Worm (Caenorhabditis elegans) whole organism, L4 larva: ENCODE measurements around the gene lips-10.
A peak's percentile ranks its signal among the peaks of the same experiment; 100 is the strongest.

Source experiments
- D1046.2 ChIP-seq: fragments of 200-800 bp; sonication (Bioruptor generic); IDR thresholded peaks from 2 replicates; pipeline ENCODE4 v1.3.6; 2022; ENCODE audit warnings: missing genetic modification characterization, missing compliant biosample characterization
- F10B5.3 ChIP-seq: sonication (generic microtip); optimal IDR thresholded peaks from 2 replicates; lab custom pipeline; 2016; ENCODE audit warnings: mild to moderate bottlenecking, missing genetic modification characterization, missing compliant biosample characterization
- F37D6.2 ChIP-seq: sonication (generic microtip); optimal IDR thresholded peaks from 2 replicates; lab custom pipeline; 2016; ENCODE audit warnings: mild to moderate bottlenecking, missing genetic modification characterization, missing compliant biosample characterization
- F44E2.7 ChIP-seq: fragments of 200-800 bp; sonication (Bioruptor generic); IDR thresholded peaks from 2 replicates; pipeline ENCODE4 v2.1.2; 2022; ENCODE audit warnings: missing genetic modification characterization, missing compliant biosample characterization
- F49E8.2 ChIP-seq: sonication (generic microtip); optimal IDR thresholded peaks from 2 replicates; lab custom pipeline; 2016; ENCODE audit warnings: missing compliant biosample characterization, mild to moderate bottlenecking, missing genetic modification characterization, borderline replicate concordance
- T20F7.1 ChIP-seq: fragments of 200-800 bp; sonication (Bioruptor generic); optimal IDR thresholded peaks from 2 replicates; lab custom pipeline; 2018; ENCODE audit warnings: mild to moderate bottlenecking, missing genetic modification characterization, missing compliant biosample characterization
- T26A8.4 ChIP-seq: fragments of 200-800 bp; sonication (Bioruptor generic); IDR thresholded peaks from 2 replicates; pipeline ENCODE4 v1.3.6; 2022; ENCODE audit warnings: missing genetic modification characterization, missing compliant biosample characterization
- Y48G9A.11 ChIP-seq: fragments of 200-800 bp; sonication (Bioruptor generic); IDR thresholded peaks from 2 replicates; pipeline ENCODE4 v1.3.6; 2022; ENCODE audit warnings: missing genetic modification reagents, missing genetic modification characterization, missing compliant biosample characterization
- aly-2 ChIP-seq: sonication (generic microtip); optimal IDR thresholded peaks from 2 replicates; lab custom pipeline; 2018; ENCODE audit warnings: missing biosample characterization, missing genetic modification characterization
- attf-4 ChIP-seq: sonication (generic microtip); optimal IDR thresholded peaks from 3 replicates; lab custom pipeline; 2017; ENCODE audit warnings: missing biosample characterization, missing genetic modification characterization
- ceh-28 ChIP-seq: fragments of 150-350 bp; optimal IDR thresholded peaks from 2 replicates; lab custom pipeline; 2014; ENCODE audit warnings: missing biosample characterization, missing genetic modification reagents, missing genetic modification characterization
- ceh-32 ChIP-seq: sonication (generic microtip); optimal IDR thresholded peaks from 2 replicates; lab custom pipeline; 2016; ENCODE audit warnings: mild to moderate bottlenecking, missing genetic modification characterization, missing compliant biosample characterization; ENCODE audit not compliant: poor library complexity
- ceh-44 ChIP-seq: fragments of 200-800 bp; sonication (Bioruptor generic); IDR thresholded peaks from 2 replicates; pipeline ENCODE4 v1.3.6; 2022; ENCODE audit warnings: missing genetic modification reagents, missing genetic modification characterization, missing compliant biosample characterization
- ceh-62 ChIP-seq: sonication (generic microtip); optimal IDR thresholded peaks from 2 replicates; lab custom pipeline; 2017; ENCODE audit warnings: missing biosample characterization, missing genetic modification characterization
- cey-2 ChIP-seq: sonication (generic microtip); optimal IDR thresholded peaks from 3 replicates; lab custom pipeline; 2017; ENCODE audit warnings: missing genetic modification characterization, mild to moderate bottlenecking, missing compliant biosample characterization, antibody characterized with exemption, borderline replicate concordance; ENCODE audit not compliant: insufficient read depth
- ctbp-1 ChIP-seq: fragments of 200-800 bp; sonication (Bioruptor generic); IDR thresholded peaks from 2 replicates; pipeline ENCODE4 v1.3.6; 2022; ENCODE audit warnings: missing genetic modification reagents, missing genetic modification characterization, missing compliant biosample characterization
- daf-16 ChIP-seq, 3 experiments: sonication (generic microtip); optimal IDR thresholded peaks; 2 replicates each; lab custom pipeline; 2016 to 2017; ENCODE audit warnings: missing genetic modification characterization in 3 of 3, missing genetic modification reagents in 3 of 3, mild to moderate bottlenecking in 2 of 3, missing compliant biosample characterization in 2 of 3, missing biosample characterization in 1 of 3, moderate library complexity in 1 of 3
- dmd-6 ChIP-seq: fragments of 200-800 bp; sonication (Bioruptor generic); IDR thresholded peaks from 2 replicates; pipeline ENCODE4 v1.3.6; 2022; ENCODE audit warnings: missing genetic modification reagents, missing genetic modification characterization, missing compliant biosample characterization
- dmd-9 ChIP-seq: fragments of 200-800 bp; sonication (Bioruptor generic); IDR thresholded peaks from 2 replicates; pipeline ENCODE4 v1.3.6; 2022; ENCODE audit warnings: missing genetic modification reagents, missing genetic modification characterization, missing compliant biosample characterization
- dpl-1 ChIP-seq: fragments of 150-350 bp; optimal IDR thresholded peaks from 2 replicates; lab custom pipeline; 2014; ENCODE audit warnings: missing biosample characterization, missing genetic modification reagents, missing genetic modification characterization
- dve-1 ChIP-seq: sonication (generic microtip); optimal IDR thresholded peaks from 2 replicates; lab custom pipeline; 2017; ENCODE audit warnings: antibody characterized with exemption, mild to moderate bottlenecking, missing genetic modification characterization, missing compliant biosample characterization; ENCODE audit not compliant: insufficient read depth
- fkh-10 ChIP-seq: fragments of 150-350 bp; optimal IDR thresholded peaks from 2 replicates; lab custom pipeline; 2014; ENCODE audit warnings: missing biosample characterization, missing genetic modification reagents, missing genetic modification characterization
- hif-1 ChIP-seq, 2 experiments: sonication (generic microtip); optimal IDR thresholded peaks; 2 replicates each; lab custom pipeline; 2016 to 2017; ENCODE audit warnings: missing compliant biosample characterization in 2 of 2, missing genetic modification characterization in 2 of 2, missing genetic modification reagents in 2 of 2, missing genotype in 2 of 2, mild to moderate bottlenecking in 1 of 2
- jun-1 ChIP-seq: fragments of 150-350 bp; optimal IDR thresholded peaks from 2 replicates; lab custom pipeline; 2014; ENCODE audit warnings: missing biosample characterization, missing genetic modification reagents, missing genetic modification characterization
- lin-29 ChIP-seq: fragments of 200-800 bp; sonication (Bioruptor generic); IDR thresholded peaks from 2 replicates; pipeline ENCODE4 v1.3.6; 2022; ENCODE audit warnings: missing genetic modification reagents, missing genetic modification characterization, missing compliant biosample characterization
- lin-39 ChIP-seq: fragments of 150-350 bp; optimal IDR thresholded peaks from 2 replicates; lab custom pipeline; 2014; ENCODE audit warnings: missing biosample characterization, missing genetic modification reagents, missing genetic modification characterization
- madf-9 ChIP-seq: fragments of 200-800 bp; sonication (Bioruptor generic); conservative IDR thresholded peaks from 2 replicates; pipeline ENCODE4 v1.3.6; 2022; ENCODE audit warnings: missing genetic modification reagents, missing genetic modification characterization, missing compliant biosample characterization
- mdt-29 ChIP-seq: fragments of 200-800 bp; sonication (Bioruptor generic); IDR thresholded peaks from 2 replicates; pipeline ENCODE4 v1.3.6; 2022; ENCODE audit warnings: missing genetic modification reagents, missing genetic modification characterization, missing compliant biosample characterization
- mep-1 ChIP-seq: fragments of 150-350 bp; sonication (generic microtip); optimal IDR thresholded peaks from 3 replicates; lab custom pipeline; 2014; ENCODE audit warnings: missing biosample characterization, missing genetic modification characterization
- mxl-2 ChIP-seq: fragments of 200-800 bp; sonication (Bioruptor generic); conservative IDR thresholded peaks from 2 replicates; pipeline ENCODE4 v1.3.6; 2022; ENCODE audit warnings: missing genetic modification reagents, missing genetic modification characterization, missing compliant biosample characterization
- mxl-3 ChIP-seq: fragments of 200-800 bp; sonication (Bioruptor generic); optimal IDR thresholded peaks from 2 replicates; lab custom pipeline; 2018; ENCODE audit warnings: mild to moderate bottlenecking, missing genetic modification characterization, missing compliant biosample characterization
- nhr-10 ChIP-seq: fragments of 150-350 bp; optimal IDR thresholded peaks from 2 replicates; lab custom pipeline; 2014; ENCODE audit warnings: missing biosample characterization, missing genetic modification characterization
- nhr-102 ChIP-seq: sonication (generic microtip); optimal IDR thresholded peaks from 2 replicates; lab custom pipeline; 2016; ENCODE audit warnings: mild to moderate bottlenecking, missing genetic modification characterization, moderate library complexity, missing compliant biosample characterization
- nhr-111 ChIP-seq: fragments of 200-800 bp; sonication (Bioruptor generic); optimal IDR thresholded peaks from 2 replicates; lab custom pipeline; 2018; ENCODE audit warnings: mild to moderate bottlenecking, missing genetic modification characterization, missing compliant biosample characterization
- nhr-25 ChIP-seq: sonication (generic microtip); optimal IDR thresholded peaks from 2 replicates; lab custom pipeline; 2017; ENCODE audit warnings: missing genetic modification characterization, mild to moderate bottlenecking, missing compliant biosample characterization, antibody characterized with exemption, moderate library complexity, borderline replicate concordance; ENCODE audit not compliant: insufficient read depth
- nhr-41 ChIP-seq: fragments of 200-800 bp; sonication (Bioruptor generic); IDR thresholded peaks from 2 replicates; pipeline ENCODE4 v1.3.6; 2022; ENCODE audit warnings: missing genetic modification reagents, missing genetic modification characterization, missing compliant biosample characterization
- nhr-42 ChIP-seq: fragments of 200-800 bp; sonication (Bioruptor generic); IDR thresholded peaks from 2 replicates; pipeline ENCODE4 v1.3.6; 2022; ENCODE audit warnings: missing genetic modification characterization, missing compliant biosample characterization
- nhr-48 ChIP-seq: sonication (generic microtip); optimal IDR thresholded peaks from 2 replicates; lab custom pipeline; 2016; ENCODE audit warnings: mild to moderate bottlenecking, missing genetic modification characterization, missing compliant biosample characterization
- nhr-77 ChIP-seq: fragments of 150-350 bp; optimal IDR thresholded peaks from 2 replicates; lab custom pipeline; 2014; ENCODE audit warnings: missing biosample characterization, missing genetic modification characterization
- php-3 ChIP-seq: fragments of 200-800 bp; sonication (Bioruptor generic); IDR thresholded peaks from 2 replicates; pipeline ENCODE4 v1.3.6; 2022; ENCODE audit warnings: missing genetic modification reagents, missing genetic modification characterization, missing compliant biosample characterization
- pqm-1 ChIP-seq: sonication (generic microtip); optimal IDR thresholded peaks from 2 replicates; lab custom pipeline; 2017; ENCODE audit warnings: missing biosample characterization, missing genetic modification characterization
- set-16 ChIP-seq: fragments of 200-800 bp; sonication (Bioruptor generic); IDR thresholded peaks from 2 replicates; pipeline ENCODE4 v1.3.6; 2022; ENCODE audit warnings: missing genetic modification reagents, missing genetic modification characterization, missing compliant biosample characterization
- spr-3 ChIP-seq: fragments of 200-800 bp; sonication (Bioruptor generic); optimal IDR thresholded peaks from 2 replicates; lab custom pipeline; 2018; ENCODE audit warnings: mild to moderate bottlenecking, missing genetic modification characterization, missing compliant biosample characterization
- tag-97 ChIP-seq: fragments of 200-800 bp; sonication (Bioruptor generic); IDR thresholded peaks from 2 replicates; pipeline ENCODE4 v1.3.6; 2022; ENCODE audit warnings: missing genetic modification characterization, missing compliant biosample characterization
- unc-39 ChIP-seq: sonication (generic microtip); optimal IDR thresholded peaks from 2 replicates; lab custom pipeline; 2017; ENCODE audit warnings: missing biosample characterization, missing genetic modification characterization
- vab-7 ChIP-seq: fragments of 200-800 bp; sonication (Bioruptor generic); IDR thresholded peaks from 2 replicates; pipeline ENCODE4 v1.3.6; 2022; ENCODE audit warnings: missing genetic modification reagents, missing genetic modification characterization, missing compliant biosample characterization
- zfp-2 ChIP-seq: sonication (generic microtip); optimal IDR thresholded peaks from 2 replicates; lab custom pipeline; 2016; ENCODE audit warnings: mild to moderate bottlenecking, missing genetic modification characterization, missing compliant biosample characterization
- zip-11 ChIP-seq: fragments of 200-800 bp; sonication (Bioruptor generic); IDR thresholded peaks from 2 replicates; pipeline ENCODE4 v1.3.6; 2022; ENCODE audit warnings: missing genetic modification characterization, missing compliant biosample characterization
- ztf-7 ChIP-seq: fragments of 150-350 bp; optimal IDR thresholded peaks from 2 replicates; lab custom pipeline; 2014; ENCODE audit warnings: missing biosample characterization, missing genetic modification characterization

Gene lips-10

ce11 chrII:8484546-8484945, 45.6 kb downstream of the lips-10 start (continued):
- no peak for TF ChIP-seq D1046.2 (GFP tag; lab: Robert Waterston, UW)
- no peak for TF ChIP-seq T26A8.4
- no peak for TF ChIP-seq jun-1 (tag; lab: Kevin White, UChicago)
- no peak for TF ChIP-seq F49E8.2 (tag; lab: Kevin White, UChicago)
- TF ChIP-seq dpl-1 (GFP tag; lab: Kevin White, UChicago) = no peak
- TF ChIP-seq nhr-48 = peak; percentile 73
- peak; percentile 19 for TF ChIP-seq mxl-3
- TF ChIP-seq ceh-62 (tag; lab: Kevin White, UChicago) = no peak
- TF ChIP-seq ceh-32 = no peak
- no peak for TF ChIP-seq ceh-44 (GFP tag; lab: Robert Waterston, UW)
- TF ChIP-seq php-3 (GFP tag; lab: Robert Waterston, UW) = peak; percentile 63; the same call in 1 of the 2 replicates

- TF ChIP-seq madf-9 (no peak), dmd-6 (GFP tag; lab: Robert Waterston, UW) (peak; percentile 90), php-3 (GFP tag; lab: Robert Waterston, UW) (peak; percentile 87), nhr-111 (no peak), fkh-10 (GFP tag; lab: Kevin White, UChicago) (no peak), nhr-102 (tag; lab: Kevin White, UChicago) (peak; percentile 42), zfp-2 (tag; lab: Kevin White, UChicago) (no peak), Y48G9A.11 (GFP tag; lab: Robert Waterston, UW) (no peak), dpl-1 (GFP tag; lab: Kevin White, UChicago) (no peak), T20F7.1 (GFP tag; lab: Kevin White, UChicago) (peak; percentile 45), aly-2 (no peak), dmd-9 (no peak), lin-29 (GFP tag; lab: Robert Waterston, UW) (no peak), F10B5.3 (tag; lab: Kevin White, UChicago) (no peak), hif-1 (tag; optimal IDR thresholded peaks at IDR 0.05; lab: Kevin White, UChicago) (peak; percentile 42 to 94), F44E2.7 (GFP tag; lab: Robert Waterston, UW) (no peak), mxl-2 (GFP tag; lab: Robert Waterston, UW) (no peak), nhr-25 (peak; percentile 22), spr-3 (GFP tag; lab: Kevin White, UChicago) (no peak), nhr-77 (tag; lab: Kevin White, UChicago) (peak; percentile 64), mep-1 (tag; lab: Kevin White, UChicago) (peak; percentile 81), nhr-42 (GFP tag; lab: Robert Waterston, UW) (no peak), unc-39 (tag; lab: Kevin White, UChicago) (no peak), nhr-41 (GFP tag; lab: Robert Waterston, UW) (no peak), nhr-10 (tag; lab: Kevin White, UChicago) (no peak), cey-2 (tag; lab: Kevin White, UChicago) (peak; percentile 42), attf-4 (no peak), zip-11 (no peak), pqm-1 (peak; percentile 85), ceh-44 (GFP tag; lab: Robert Waterston, UW) (no peak), F37D6.2 (tag; lab: Kevin White, UChicago) (no peak), lin-39 (tag; lab: Kevin White, UChicago) (no peak), dve-1 (tag; lab: Kevin White, UChicago) (peak; percentile 92), ztf-7 (tag; lab: Kevin White, UChicago) (peak; percentile 94), vab-7 (GFP tag; lab: Robert Waterston, UW) (no peak), ceh-28 (tag; lab: Kevin White, UChicago) (no peak), nhr-48 (peak; percentile 80), set-16 (no peak), mdt-29 (GFP tag; lab: Robert Waterston, UW) (no peak), ctbp-1 (GFP tag; lab: Robert Waterston, UW) (no peak), tag-97 (GFP tag; lab: Robert Waterston, UW) (no peak), daf-16 (GFP tag; optimal IDR thresholded peaks at IDR 0.05; lab: Kevin White, UChicago) (no peak), daf-16 (tag; optimal IDR thresholded peaks at IDR 0.05; lab: Kevin White, UChicago) (peak; percentile 72)
Observed at ce11 chrII:8485603-8486002, 46.6 kb downstream of the lips-10 start, which contains the start of gene gbh-2. gbh-2 (plus strand) TSS chrII:8485879.
